Fruit fly (Drosophila melanogaster): ENCODE results near the gene CG9109.

- TF ChIP-seq rn (GFP tag; IDR thresholded peaks at IDR 0.05), result no peak
- no peak for TF ChIP-seq CG13204 (GFP tag; optimal IDR thresholded peaks at IDR 0.05)
- TF ChIP-seq CG10348 (GFP tag; IDR thresholded peaks at IDR 0.05), result no peak
- no peak for TF ChIP-seq EcR (GFP tag; optimal IDR thresholded peaks at IDR 0.05)
- TF ChIP-seq CG32121 (GFP tag; IDR thresholded peaks at IDR 0.05), result no peak
- TF ChIP-seq CG34367 (tag; optimal IDR thresholded peaks at IDR 0.05), result no peak
Observed at dm6 chr2L:6035155-6035554, 932 bp upstream of the CG9109 start.
